Worm (Caenorhabditis elegans) whole organism, late embryonic: ENCODE data around the gene Y57G7A.11.

Source experiments
- C08G9.2 ChIP-seq: sonication (generic microtip); optimal IDR thresholded peaks from 2 replicates; lab custom pipeline; 2016; ENCODE audit warnings: mild to moderate bottlenecking, missing genetic modification characterization, moderate library complexity, missing compliant biosample characterization
- C38D4.7 ChIP-seq: fragments of 200-800 bp; sonication (Bioruptor generic); optimal IDR thresholded peaks from 2 replicates; lab custom pipeline; 2018; ENCODE audit warnings: mild to moderate bottlenecking, missing genetic modification characterization, moderate library complexity, missing compliant biosample characterization
- F13H6.1 ChIP-seq: sonication (generic microtip); optimal IDR thresholded peaks from 2 replicates; lab custom pipeline; 2016; ENCODE audit warnings: missing genetic modification characterization, missing compliant biosample characterization
- K09A11.1 ChIP-seq: sonication (generic microtip); optimal IDR thresholded peaks from 2 replicates; lab custom pipeline; 2017; ENCODE audit warnings: antibody characterized with exemption, mild to moderate bottlenecking, missing genetic modification characterization, missing compliant biosample characterization; ENCODE audit not compliant: insufficient read depth
- Y22D7AL.16 ChIP-seq: sonication (generic microtip); optimal IDR thresholded peaks from 2 replicates; lab custom pipeline; 2016; ENCODE audit warnings: missing genetic modification characterization, missing compliant biosample characterization
- ahr-1 ChIP-seq: sonication (generic microtip); optimal IDR thresholded peaks from 2 replicates; lab custom pipeline; 2016; ENCODE audit warnings: missing genetic modification characterization, missing compliant biosample characterization
- ama-1 ChIP-seq: fragments of 150-350 bp; optimal IDR thresholded peaks from 2 replicates; lab custom pipeline; 2014
- ceh-14 ChIP-seq: sonication (generic microtip); optimal IDR thresholded peaks from 2 replicates; lab custom pipeline; 2016; ENCODE audit warnings: missing genotype, missing genetic modification characterization, missing compliant biosample characterization
- ceh-18 ChIP-seq: sonication (generic microtip); optimal IDR thresholded peaks from 2 replicates; lab custom pipeline; 2016; ENCODE audit warnings: missing genetic modification characterization, missing compliant biosample characterization
- ceh-19 ChIP-seq: fragments of 200-800 bp; sonication (Bioruptor generic); optimal IDR thresholded peaks from 2 replicates; lab custom pipeline; 2018; ENCODE audit warnings: mild to moderate bottlenecking, missing genetic modification characterization, missing compliant biosample characterization
- ceh-22 ChIP-seq: sonication (generic microtip); optimal IDR thresholded peaks from 2 replicates; lab custom pipeline; 2017; ENCODE audit warnings: missing biosample characterization, missing genetic modification characterization
- ceh-24 ChIP-seq: sonication (generic microtip); optimal IDR thresholded peaks from 2 replicates; lab custom pipeline; 2016; ENCODE audit warnings: mild to moderate bottlenecking, missing genetic modification characterization, missing compliant biosample characterization
- ceh-31 ChIP-seq: sonication (generic microtip); optimal IDR thresholded peaks from 2 replicates; lab custom pipeline; 2016; ENCODE audit warnings: missing genetic modification characterization, missing compliant biosample characterization
- ceh-34 ChIP-seq: sonication (generic microtip); optimal IDR thresholded peaks from 2 replicates; lab custom pipeline; 2016; ENCODE audit warnings: mild to moderate bottlenecking, missing genetic modification characterization, missing compliant biosample characterization
- ceh-48 ChIP-seq: sonication (generic microtip); optimal IDR thresholded peaks from 2 replicates; lab custom pipeline; 2016; ENCODE audit warnings: missing genetic modification characterization, inconsistent platforms, missing compliant biosample characterization
- ceh-6 ChIP-seq: fragments of 200-800 bp; sonication (Bioruptor generic); optimal IDR thresholded peaks from 2 replicates; lab custom pipeline; 2018; ENCODE audit warnings: mild to moderate bottlenecking, missing genetic modification characterization, missing compliant biosample characterization
- ceh-9 ChIP-seq: sonication (generic microtip); optimal IDR thresholded peaks from 2 replicates; lab custom pipeline; 2016; ENCODE audit warnings: mild to moderate bottlenecking, missing genetic modification characterization, inconsistent platforms, missing compliant biosample characterization
- che-1 ChIP-seq: sonication (generic microtip); optimal IDR thresholded peaks from 2 replicates; lab custom pipeline; 2016; ENCODE audit warnings: mild to moderate bottlenecking, missing genetic modification characterization, missing compliant biosample characterization
- dmd-4 ChIP-seq: sonication (generic microtip); optimal IDR thresholded peaks from 2 replicates; lab custom pipeline; 2016; ENCODE audit warnings: borderline replicate concordance, missing genetic modification characterization, missing compliant biosample characterization
- elt-2 ChIP-seq: sonication (generic microtip); optimal IDR thresholded peaks from 2 replicates; lab custom pipeline; 2016; ENCODE audit warnings: missing genetic modification reagents, missing genetic modification characterization, missing compliant biosample characterization
- ets-4 ChIP-seq: sonication (generic microtip); optimal IDR thresholded peaks from 2 replicates; lab custom pipeline; 2016; ENCODE audit warnings: missing genetic modification characterization, missing compliant biosample characterization
- fax-1 ChIP-seq: sonication (generic microtip); optimal IDR thresholded peaks from 2 replicates; lab custom pipeline; 2016; ENCODE audit warnings: missing genotype, missing genetic modification characterization, missing compliant biosample characterization
- fkh-10 ChIP-seq: fragments of 150-350 bp; optimal IDR thresholded peaks from 2 replicates; lab custom pipeline; 2014; ENCODE audit warnings: missing biosample characterization, missing genetic modification reagents, missing genetic modification characterization
- fkh-6 ChIP-seq: sonication (generic microtip); optimal IDR thresholded peaks from 2 replicates; lab custom pipeline; 2016; ENCODE audit warnings: missing genetic modification characterization, missing compliant biosample characterization
- hlh-13 ChIP-seq: fragments of 200-800 bp; sonication (Bioruptor generic); optimal IDR thresholded peaks from 2 replicates; lab custom pipeline; 2018; ENCODE audit warnings: mild to moderate bottlenecking, missing genetic modification characterization, missing compliant biosample characterization
- hlh-15 ChIP-seq: sonication (generic microtip); optimal IDR thresholded peaks from 2 replicates; lab custom pipeline; 2016; ENCODE audit warnings: missing genetic modification characterization, missing compliant biosample characterization
- hlh-30 ChIP-seq: sonication (generic microtip); optimal IDR thresholded peaks from 2 replicates; lab custom pipeline; 2017; ENCODE audit warnings: antibody characterized with exemption, missing genetic modification characterization, missing compliant biosample characterization; ENCODE audit not compliant: insufficient read depth
- hlh-6 ChIP-seq: sonication (generic microtip); optimal IDR thresholded peaks from 2 replicates; lab custom pipeline; 2016; ENCODE audit warnings: missing genotype, missing genetic modification characterization, missing compliant biosample characterization
- hlh-8 ChIP-seq: sonication (generic microtip); optimal IDR thresholded peaks from 2 replicates; lab custom pipeline; 2016; ENCODE audit warnings: missing genotype, missing genetic modification characterization, missing compliant biosample characterization
- lim-6 ChIP-seq: sonication (generic microtip); optimal IDR thresholded peaks from 2 replicates; lab custom pipeline; 2016; ENCODE audit warnings: missing genetic modification characterization, missing compliant biosample characterization
- mec-3 ChIP-seq: sonication (generic microtip); optimal IDR thresholded peaks from 2 replicates; lab custom pipeline; 2016; ENCODE audit warnings: borderline replicate concordance, missing genetic modification characterization, missing compliant biosample characterization
- nhr-11 ChIP-seq: fragments of 150-350 bp; optimal IDR thresholded peaks from 2 replicates; lab custom pipeline; 2014; ENCODE audit warnings: missing biosample characterization, missing genetic modification characterization
- nhr-232 ChIP-seq: sonication (generic microtip); optimal IDR thresholded peaks from 2 replicates; lab custom pipeline; 2016; ENCODE audit warnings: missing genetic modification characterization, missing compliant biosample characterization
- npax-4 ChIP-seq: sonication (generic microtip); optimal IDR thresholded peaks from 2 replicates; lab custom pipeline; 2016; ENCODE audit warnings: missing genetic modification characterization, missing compliant biosample characterization
- pag-3 ChIP-seq: sonication (generic microtip); optimal IDR thresholded peaks from 2 replicates; lab custom pipeline; 2016; ENCODE audit warnings: missing compliant biosample characterization, missing genetic modification characterization, borderline replicate concordance
- pat-9 ChIP-seq: fragments of 200-800 bp; sonication (Bioruptor generic); optimal IDR thresholded peaks from 2 replicates; lab custom pipeline; 2018; ENCODE audit warnings: mild to moderate bottlenecking, missing genetic modification characterization, moderate library complexity, missing compliant biosample characterization
- pha-4 ChIP-seq: fragments of 150-350 bp; optimal IDR thresholded peaks from 2 replicates; lab custom pipeline; 2018; ENCODE audit warnings: missing biosample characterization, missing genetic modification reagents, missing genetic modification characterization
- pros-1 ChIP-seq: fragments of 150-350 bp; optimal IDR thresholded peaks from 2 replicates; lab custom pipeline; 2014; ENCODE audit warnings: missing biosample characterization, missing genetic modification reagents, missing genetic modification characterization
- sdc-2 ChIP-seq: sonication (generic microtip); optimal IDR thresholded peaks from 2 replicates; lab custom pipeline; 2016; ENCODE audit warnings: missing genotype, missing genetic modification characterization, missing compliant biosample characterization
- sox-2 ChIP-seq: fragments of 200-800 bp; sonication (Bioruptor generic); IDR thresholded peaks from 2 replicates; pipeline ENCODE4 v1.3.6; 2022; ENCODE audit warnings: missing genetic modification reagents, missing genetic modification characterization, missing compliant biosample characterization
- sox-4 ChIP-seq: sonication (generic microtip); optimal IDR thresholded peaks from 2 replicates; lab custom pipeline; 2017; ENCODE audit warnings: mild to moderate bottlenecking, missing genetic modification characterization, inconsistent platforms, missing compliant biosample characterization
- syd-9 ChIP-seq: sonication (generic microtip); optimal IDR thresholded peaks from 2 replicates; lab custom pipeline; 2016; ENCODE audit warnings: mild to moderate bottlenecking, missing genetic modification characterization, moderate library complexity, missing compliant biosample characterization
- tbx-2 ChIP-seq: sonication (generic microtip); optimal IDR thresholded peaks from 2 replicates; lab custom pipeline; 2016; ENCODE audit warnings: missing genetic modification characterization, missing compliant biosample characterization
- tbx-7 ChIP-seq: sonication (generic microtip); optimal IDR thresholded peaks from 2 replicates; lab custom pipeline; 2016; ENCODE audit warnings: missing genotype, missing genetic modification characterization, missing compliant biosample characterization
- ttx-3 ChIP-seq: sonication (generic microtip); optimal IDR thresholded peaks from 2 replicates; lab custom pipeline; 2016; ENCODE audit warnings: missing genetic modification reagents, missing genetic modification characterization, missing compliant biosample characterization
- unc-42 ChIP-seq: sonication (generic microtip); optimal IDR thresholded peaks from 2 replicates; lab custom pipeline; 2016; ENCODE audit warnings: missing genotype, missing genetic modification characterization, missing compliant biosample characterization
- unc-86 ChIP-seq: sonication (generic microtip); optimal IDR thresholded peaks from 2 replicates; lab custom pipeline; 2016; ENCODE audit warnings: missing genetic modification characterization, missing compliant biosample characterization
- zip-5 ChIP-seq: sonication (generic microtip); optimal IDR thresholded peaks from 2 replicates; lab custom pipeline; 2016; ENCODE audit warnings: missing genetic modification characterization, missing compliant biosample characterization

The Y57G7A.11 gene

ce11 chrII:1240436-1240835 is 36.2 kb downstream of the Y57G7A.11 start:
- TF ChIP-seq pag-3 (tag; lab: Kevin White, UChicago): no peak
- no peak for TF ChIP-seq ahr-1 (tag; lab: Kevin White, UChicago)
- TF ChIP-seq hlh-30 (tag; lab: Kevin White, UChicago): no peak
- TF ChIP-seq syd-9: no peak
- TF ChIP-seq sox-2 (GFP tag; lab: Robert Waterston, UW): no peak
- TF ChIP-seq C08G9.2 (tag; lab: Kevin White, UChicago): no peak
- TF ChIP-seq nhr-11 (tag; lab: Kevin White, UChicago): no peak
- no peak for TF ChIP-seq fkh-10
- no peak for TF ChIP-seq mec-3 (tag; lab: Kevin White, UChicago)
- TF ChIP-seq hlh-8 (tag; lab: Kevin White, UChicago): no peak
- no peak for TF ChIP-seq unc-86 (tag; lab: Kevin White, UChicago)
- TF ChIP-seq lim-6: no peak
- TF ChIP-seq ama-1 (lab: Kevin White, UChicago): no peak

ce11 chrII:1239433-1240020 is 37.2 kb downstream of the Y57G7A.11 start:
- peak; percentile 59 for TF ChIP-seq elt-2 (tag; lab: Kevin White, UChicago)
- no peak for TF ChIP-seq fkh-6
- TF ChIP-seq ceh-14 (tag; lab: Kevin White, UChicago): no peak
- TF ChIP-seq F13H6.1 (tag; lab: Kevin White, UChicago): peak; percentile 58
- peak; percentile 18 for TF ChIP-seq tbx-2 (tag; lab: Kevin White, UChicago)

ce11 chrII:1237845-1238244 is 38.8 kb downstream of the Y57G7A.11 start:
- TF ChIP-seq ceh-22 (tag; lab: Kevin White, UChicago) (no peak), che-1 (tag; lab: Kevin White, UChicago) (no peak), mec-3 (tag; lab: Kevin White, UChicago) (peak; percentile 19), ceh-24 (tag; lab: Kevin White, UChicago) (no peak), pag-3 (tag; lab: Kevin White, UChicago) (no peak), sdc-2 (tag; lab: Kevin White, UChicago) (peak; percentile 52), ceh-48 (tag; lab: Kevin White, UChicago) (no peak), ceh-19 (GFP tag; lab: Kevin White, UChicago) (no peak), C08G9.2 (tag; lab: Kevin White, UChicago) (no peak), pat-9 (tag; lab: Kevin White, UChicago) (no peak), K09A11.1 (tag; lab: Kevin White, UChicago) (no peak), hlh-8 (tag; lab: Kevin White, UChicago) (no peak), fkh-10 (no peak), dmd-4 (tag; lab: Kevin White, UChicago) (no peak), ceh-34 (peak; percentile 47), elt-2 (tag; lab: Kevin White, UChicago) (no peak), ceh-18 (tag; lab: Kevin White, UChicago) (no peak), pha-4 (tag; lab: Kevin White, UChicago) (no peak), npax-4 (tag; lab: Kevin White, UChicago) (no peak), C38D4.7 (GFP tag; lab: Kevin White, UChicago) (no peak), hlh-13 (GFP tag; lab: Kevin White, UChicago) (no peak), ceh-6 (no peak), sox-2 (GFP tag; lab: Robert Waterston, UW) (no peak), hlh-6 (peak; percentile 67), tbx-7 (tag; lab: Kevin White, UChicago) (no peak), hlh-30 (tag; lab: Kevin White, UChicago) (no peak), unc-42 (tag; lab: Kevin White, UChicago) (no peak), ceh-14 (tag; lab: Kevin White, UChicago) (peak; percentile 45), zip-5 (tag; lab: Kevin White, UChicago) (no peak), fax-1 (tag; lab: Kevin White, UChicago) (no peak), ceh-31 (peak; percentile 9), nhr-232 (tag; lab: Kevin White, UChicago) (no peak), Y22D7AL.16 (tag; lab: Kevin White, UChicago) (no peak), hlh-15 (no peak), ceh-9 (tag; lab: Kevin White, UChicago) (no peak), ets-4 (tag; lab: Kevin White, UChicago) (peak; percentile 30), lim-6 (no peak), pros-1 (tag; lab: Kevin White, UChicago) (no peak), sox-4 (tag; lab: Kevin White, UChicago) (peak; percentile 50), ttx-3 (tag; lab: Kevin White, UChicago) (no peak)
